Worm (Caenorhabditis elegans) whole organism, midembryonic: Measurements from ENCODE around the gene hdl-1.

Experiments
- cog-1 ChIP-seq: sonication (generic microtip); optimal IDR thresholded peaks from 2 replicates; lab custom pipeline; 2016; ENCODE audit warnings: missing genetic modification characterization, missing compliant biosample characterization
- flt-1 ChIP-seq: fragments of 200-800 bp; sonication (Bioruptor generic); IDR thresholded peaks from 2 replicates; pipeline ENCODE4 v1.3.6; 2022; ENCODE audit warnings: missing genetic modification characterization, missing compliant biosample characterization
- med-1 ChIP-seq: sonication (generic microtip); optimal IDR thresholded peaks from 2 replicates; lab custom pipeline; 2017; ENCODE audit warnings: missing genetic modification characterization, mild to moderate bottlenecking, missing compliant biosample characterization, antibody characterized with exemption, missing genetic modification reagents; ENCODE audit not compliant: insufficient read depth
- ref-1 ChIP-seq: fragments of 200-800 bp; sonication (Bioruptor generic); conservative IDR thresholded peaks from 2 replicates; pipeline ENCODE4 v1.3.6; 2022; ENCODE audit warnings: missing genetic modification reagents, missing genetic modification characterization, missing compliant biosample characterization
- tab-1 ChIP-seq: fragments of 200-800 bp; sonication (Bioruptor generic); IDR thresholded peaks from 2 replicates; pipeline ENCODE4 v1.3.6; 2022; ENCODE audit warnings: missing genetic modification characterization, missing compliant biosample characterization

ce11 chrIV:11908733-11909132 is 40.9 kb downstream of the hdl-1 start:
- no peak for TF ChIP-seq tab-1 (GFP tag; lab: Robert Waterston, UW)
- TF ChIP-seq flt-1, result no peak
- no peak for TF ChIP-seq med-1 (GFP tag; lab: Kevin White, UChicago)
- no peak for TF ChIP-seq ref-1 (GFP tag; lab: Robert Waterston, UW)
- TF ChIP-seq cog-1, result no peak
